Worm (Caenorhabditis elegans): ENCODE measurements around the gene mgl-3.

DNA sequence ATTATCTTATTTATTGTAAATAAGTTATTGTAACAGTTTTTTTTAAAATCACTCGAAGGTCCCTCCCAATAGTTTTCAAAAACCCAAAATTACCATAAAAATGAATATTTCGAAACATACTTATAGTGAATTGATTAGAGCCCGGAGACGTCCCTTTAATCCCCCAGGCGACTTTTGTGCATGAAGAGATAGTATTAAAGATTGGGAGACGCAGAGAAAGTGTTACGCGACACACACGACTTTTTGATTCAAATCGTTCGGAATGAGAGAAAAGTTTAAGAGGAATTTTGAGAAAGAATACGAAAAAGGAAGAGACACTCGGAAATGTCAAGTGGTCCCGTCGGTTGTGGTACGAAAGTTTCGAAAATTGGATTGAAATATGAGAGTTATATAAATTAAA lies 54.3 kb downstream of the mgl-3 start:
- TF ChIP-seq ccch-3 (GFP tag; optimal IDR thresholded peaks at IDR 0.05) (no peak), lsy-27 (tag; optimal IDR thresholded peaks at IDR 0.05; ENCODE audit: borderline replicate concordance, insufficient read depth) (no peak), snpc-3.4 (tag; optimal IDR thresholded peaks at IDR 0.05) (no peak), mes-4 (tag; optimal IDR thresholded peaks at IDR 0.05) (no peak), snpc-4 (GFP tag; optimal IDR thresholded peaks at IDR 0.05) (no peak), snpc-4 (tag; optimal IDR thresholded peaks at IDR 0.05) (no peak), atf-7 (tag; optimal IDR thresholded peaks at IDR 0.05) (no peak), ama-1 (optimal IDR thresholded peaks at IDR 0.05) (no peak), ama-1 (GFP tag; optimal IDR thresholded peaks at IDR 0.05) (no peak), dpl-1 (GFP tag; optimal IDR thresholded peaks at IDR 0.05) (no peak)
